Fruit fly (Drosophila melanogaster) whole organism, embryonic: ENCODE measurements around the gene CG2003.

Source experiments
- B-H2 ChIP-seq: fragments of 200-800 bp; sonication (Bioruptor generic); optimal IDR thresholded peaks from 2 replicates; lab custom pipeline; 2018; ENCODE audit warnings: missing biosample characterization, mild to moderate bottlenecking, missing genetic modification characterization
- Bdp1 ChIP-seq: fragments of 200-800 bp; sonication (Bioruptor generic); optimal IDR thresholded peaks from 3 replicates; lab custom pipeline; 2016; ENCODE audit warnings: missing biosample characterization, missing genetic modification characterization
- CG1024 ChIP-seq: fragments of 200-800 bp; sonication (Bioruptor generic); IDR thresholded peaks from 2 replicates; pipeline ENCODE4 v1.3.6; 2022; ENCODE audit warnings: missing biosample characterization, missing genetic modification characterization
- CG10274 ChIP-seq: fragments of 200-800 bp; sonication (Bioruptor generic); optimal IDR thresholded peaks from 3 replicates; lab custom pipeline; 2017; ENCODE audit warnings: missing biosample characterization, mild to moderate bottlenecking, missing genetic modification characterization
- CG10321 ChIP-seq: fragments of 200-800 bp; sonication (Bioruptor generic); IDR thresholded peaks from 2 replicates; pipeline ENCODE4 v1.3.6; 2022; ENCODE audit warnings: missing biosample characterization, missing genetic modification characterization
- CG10366 ChIP-seq: fragments of 200-800 bp; sonication (Bioruptor generic); IDR thresholded peaks from 2 replicates; pipeline ENCODE4 v1.3.6; 2022; ENCODE audit warnings: missing biosample characterization, missing genetic modification characterization
- CG10462 ChIP-seq: fragments of 200-800 bp; sonication (Bioruptor generic); optimal IDR thresholded peaks from 2 replicates; lab custom pipeline; 2016; ENCODE audit warnings: missing biosample characterization, missing genetic modification characterization
- CG11723 ChIP-seq: fragments of 200-800 bp; sonication (Bioruptor generic); optimal IDR thresholded peaks from 2 replicates; lab custom pipeline; 2017; ENCODE audit warnings: missing biosample characterization, mild to moderate bottlenecking, missing genetic modification characterization
- CG14710 ChIP-seq: fragments of 200-800 bp; sonication (Bioruptor generic); optimal IDR thresholded peaks from 3 replicates; lab custom pipeline; 2019; ENCODE audit warnings: missing biosample characterization, mild to moderate bottlenecking, missing genetic modification characterization, moderate library complexity
- CG14860 ChIP-seq: fragments of 200-800 bp; sonication (Bioruptor generic); IDR thresholded peaks from 3 replicates; pipeline ENCODE4 v1.3.6; 2022; ENCODE audit warnings: missing biosample characterization, missing genetic modification characterization; ENCODE audit not compliant: partially characterized antibody
- CG14965 ChIP-seq: fragments of 200-800 bp; sonication (Bioruptor generic); optimal IDR thresholded peaks from 2 replicates; lab custom pipeline; 2016; ENCODE audit warnings: missing biosample characterization, missing genetic modification characterization, borderline replicate concordance
- CG15073 ChIP-seq: fragments of 200-800 bp; sonication (Bioruptor generic); optimal IDR thresholded peaks from 2 replicates; lab custom pipeline; 2016; ENCODE audit warnings: missing biosample characterization, missing genetic modification characterization
- CG15479 ChIP-seq: fragments of 200-800 bp; sonication (Bioruptor generic); optimal IDR thresholded peaks from 3 replicates; lab custom pipeline; 2019; ENCODE audit warnings: missing biosample characterization, mild to moderate bottlenecking, missing genetic modification characterization, moderate library complexity
- CG17912 ChIP-seq: fragments of 200-800 bp; sonication (Bioruptor generic); optimal IDR thresholded peaks from 2 replicates; lab custom pipeline; 2018; ENCODE audit warnings: missing biosample characterization, mild to moderate bottlenecking, missing genetic modification characterization
- CG18011 ChIP-seq: fragments of 200-800 bp; sonication (Bioruptor generic); optimal IDR thresholded peaks from 2 replicates; lab custom pipeline; 2017; ENCODE audit warnings: missing biosample characterization, missing genetic modification characterization, mild to moderate bottlenecking, moderate library complexity, missing genotype
- CG18476 ChIP-seq: fragments of 200-800 bp; sonication (Bioruptor generic); optimal IDR thresholded peaks from 2 replicates; lab custom pipeline; 2016; ENCODE audit warnings: missing biosample characterization, mild to moderate bottlenecking, missing genetic modification characterization
- CG32532 ChIP-seq: fragments of 200-800 bp; sonication (Bioruptor generic); IDR thresholded peaks from 2 replicates; pipeline ENCODE4 v1.3.6; 2022; ENCODE audit warnings: missing biosample characterization, missing genetic modification characterization
- CG3407 ChIP-seq: fragments of 200-800 bp; sonication (Bioruptor generic); optimal IDR thresholded peaks from 2 replicates; lab custom pipeline; 2018; ENCODE audit warnings: missing biosample characterization, mild to moderate bottlenecking, missing genetic modification characterization
- CG6175 ChIP-seq: fragments of 200-800 bp; sonication (Bioruptor generic); IDR thresholded peaks from 3 replicates; pipeline ENCODE4 v1.3.6; 2022; ENCODE audit warnings: missing biosample characterization, missing genetic modification characterization
- CG8089 ChIP-seq: fragments of 200-800 bp; sonication (Bioruptor generic); optimal IDR thresholded peaks from 3 replicates; lab custom pipeline; 2016; ENCODE audit warnings: missing biosample characterization, missing genetic modification characterization
- CG8359 ChIP-seq: fragments of 200-800 bp; sonication (Bioruptor generic); optimal IDR thresholded peaks from 2 replicates; lab custom pipeline; 2017; ENCODE audit warnings: missing biosample characterization, mild to moderate bottlenecking, missing genetic modification characterization, borderline replicate concordance
- Drgx ChIP-seq: fragments of 200-800 bp; sonication (Bioruptor generic); IDR thresholded peaks from 2 replicates; pipeline ENCODE4 v1.3.6; 2022; ENCODE audit warnings: missing biosample characterization, missing genetic modification characterization
- Hr51 ChIP-seq, 2 experiments: fragments of 200-800 bp; sonication (Bioruptor generic); optimal IDR thresholded peaks; 2 replicates in 1 of 2; 3 replicates in 1 of 2; lab custom pipeline; 2016 to 2018; ENCODE audit warnings: missing biosample characterization in 2 of 2, missing genetic modification characterization in 2 of 2, mild to moderate bottlenecking in 1 of 2, moderate library complexity in 1 of 2
- Mad ChIP-seq: fragments of 200-800 bp; sonication (Bioruptor generic); optimal IDR thresholded peaks from 2 replicates; lab custom pipeline; 2016; ENCODE audit warnings: missing biosample characterization, missing genetic modification characterization
- Med ChIP-seq: fragments of 200-800 bp; sonication (Bioruptor generic); peaks from one replicate; lab custom pipeline; 2016; ENCODE audit warnings: missing biosample characterization, missing genetic modification characterization, mild to moderate bottlenecking, inconsistent platforms, moderate library complexity
- Ravus ChIP-seq: fragments of 200-800 bp; sonication (Bioruptor generic); IDR thresholded peaks from 2 replicates; pipeline ENCODE4 v1.3.6; 2022; ENCODE audit warnings: missing biosample characterization, missing genetic modification characterization
- Rx ChIP-seq: fragments of 200-800 bp; sonication (Bioruptor generic); IDR thresholded peaks from 2 replicates; pipeline ENCODE4 v1.3.6; 2022; ENCODE audit warnings: missing biosample characterization, missing genetic modification characterization
- Side ChIP-seq: fragments of 200-800 bp; sonication (Bioruptor generic); optimal IDR thresholded peaks from 2 replicates; lab custom pipeline; 2016; ENCODE audit warnings: missing biosample characterization, missing genetic modification characterization
- Trl ChIP-seq, 3 experiments: fragments of >200 bp in 2 of 3; fragments of 200-800 bp in 1 of 3; sonication (Bioruptor generic) in 1 of 3; optimal IDR thresholded peaks; 2 replicates in 1 of 3; 3 replicates in 2 of 3; lab custom pipeline; 2016 to 2017; ENCODE audit warnings: missing biosample characterization in 1 of 3, missing genetic modification characterization in 1 of 3
- Vsx1 ChIP-seq: fragments of 200-800 bp; sonication (Bioruptor generic); optimal IDR thresholded peaks from 2 replicates; lab custom pipeline; 2017; ENCODE audit warnings: missing biosample characterization, mild to moderate bottlenecking, missing genetic modification characterization, missing genetic modification reagents
- ap ChIP-seq: fragments of 200-800 bp; sonication (Bioruptor generic); IDR thresholded peaks from 2 replicates; pipeline ENCODE4 v1.3.6; 2022; ENCODE audit warnings: missing biosample characterization, missing genetic modification characterization
- ara ChIP-seq: fragments of 200-800 bp; sonication (Bioruptor generic); IDR thresholded peaks from 2 replicates; pipeline ENCODE4 v1.3.6; 2022; ENCODE audit warnings: missing biosample characterization, missing genetic modification characterization
- cg ChIP-seq: fragments of 200-800 bp; sonication (Bioruptor generic); optimal IDR thresholded peaks from 3 replicates; lab custom pipeline; 2019; ENCODE audit warnings: missing biosample characterization, mild to moderate bottlenecking, missing genetic modification characterization, moderate library complexity
- crol ChIP-seq: fragments of 200-800 bp; sonication (Bioruptor generic); IDR thresholded peaks from 2 replicates; pipeline ENCODE4 v1.3.6; 2022; ENCODE audit warnings: missing biosample characterization, missing genetic modification characterization
- ewg ChIP-seq: fragments of 200-800 bp; sonication (Bioruptor generic); optimal IDR thresholded peaks from 3 replicates; lab custom pipeline; 2017; ENCODE audit warnings: mild to moderate bottlenecking, missing biosample characterization, missing genetic modification reagents, missing genetic modification characterization
- fd96Cb ChIP-seq: fragments of 200-800 bp; sonication (Bioruptor generic); optimal IDR thresholded peaks from 2 replicates; lab custom pipeline; 2018; ENCODE audit warnings: missing biosample characterization, mild to moderate bottlenecking, missing genetic modification characterization, moderate library complexity
- gt ChIP-seq: fragments of 200-800 bp; sonication (Bioruptor generic); IDR thresholded peaks from 2 replicates; pipeline ENCODE4 v1.3.6; 2022; ENCODE audit warnings: missing biosample characterization, missing genetic modification characterization
- hb ChIP-seq: fragments of 200-800 bp; sonication (Bioruptor generic); IDR thresholded peaks from 3 replicates; pipeline ENCODE4 v1.3.6; 2022; ENCODE audit warnings: missing biosample characterization, missing genetic modification characterization; ENCODE audit not compliant: partially characterized antibody
- ind ChIP-seq: fragments of 200-800 bp; sonication (Bioruptor generic); optimal IDR thresholded peaks from 3 replicates; lab custom pipeline; 2016; ENCODE audit warnings: missing biosample characterization, missing genetic modification characterization
- odd ChIP-seq: fragments of 200-800 bp; sonication (Bioruptor generic); optimal IDR thresholded peaks from 2 replicates; lab custom pipeline; 2017; ENCODE audit warnings: missing biosample characterization, mild to moderate bottlenecking, missing genetic modification characterization
- pb ChIP-seq: fragments of 200-800 bp; sonication (Bioruptor generic); optimal IDR thresholded peaks from 3 replicates; lab custom pipeline; 2016; ENCODE audit warnings: missing biosample characterization, missing genetic modification characterization
- pita ChIP-seq: fragments of 200-800 bp; sonication (Bioruptor generic); optimal IDR thresholded peaks from 2 replicates; lab custom pipeline; 2017; ENCODE audit warnings: missing biosample characterization, mild to moderate bottlenecking, missing genetic modification characterization
- schlank ChIP-seq: fragments of 200-800 bp; sonication (Bioruptor generic); optimal IDR thresholded peaks from 2 replicates; lab custom pipeline; 2018; ENCODE audit warnings: missing biosample characterization, mild to moderate bottlenecking, missing genetic modification characterization
- scrt ChIP-seq: fragments of 200-800 bp; sonication (Bioruptor generic); optimal IDR thresholded peaks from 2 replicates; lab custom pipeline; 2018; ENCODE audit warnings: missing biosample characterization, mild to moderate bottlenecking, missing genetic modification characterization, moderate library complexity
- sima ChIP-seq: fragments of 200-800 bp; sonication (Bioruptor generic); optimal IDR thresholded peaks from 2 replicates; lab custom pipeline; 2016; ENCODE audit warnings: missing biosample characterization, missing genetic modification characterization
- slp2 ChIP-seq: fragments of 200-800 bp; sonication (Bioruptor generic); optimal IDR thresholded peaks from 2 replicates; lab custom pipeline; 2016; ENCODE audit warnings: missing biosample characterization, missing genetic modification characterization
- sqz ChIP-seq: fragments of 200-800 bp; sonication (Bioruptor generic); optimal IDR thresholded peaks from 3 replicates; lab custom pipeline; 2018; ENCODE audit warnings: missing biosample characterization, mild to moderate bottlenecking, missing genetic modification characterization
- tgo ChIP-seq: fragments of 200-800 bp; sonication (Bioruptor generic); IDR thresholded peaks from 3 replicates; pipeline ENCODE4 v1.3.6; 2022; ENCODE audit warnings: missing biosample characterization, missing genetic modification characterization
- tx ChIP-seq: fragments of 200-800 bp; sonication (Bioruptor generic); optimal IDR thresholded peaks from 2 replicates; lab custom pipeline; 2016; ENCODE audit warnings: missing biosample characterization, missing genetic modification characterization
- wek ChIP-seq: fragments of 200-800 bp; sonication (Bioruptor generic); optimal IDR thresholded peaks from 3 replicates; lab custom pipeline; 2018; ENCODE audit warnings: missing biosample characterization, mild to moderate bottlenecking, missing genetic modification characterization, moderate library complexity

CG2003 gene

dm6 chr3R:31937874-31938617 is 39.9 kb upstream of the CG2003 start (continued):
- TF ChIP-seq Med (GFP tag; lab: Kevin White, UChicago) (peak; percentile 22), CG18011 (GFP tag; lab: Kevin White, UChicago) (no peak), Hr51 (GFP tag; optimal IDR thresholded peaks at IDR 0.05; lab: Kevin White, UChicago) (peak in 1 of 2 experiments; percentile 23), CG11723 (GFP tag; lab: Kevin White, UChicago) (no peak), sqz (GFP tag; lab: Kevin White, UChicago) (peak; percentile 52), schlank (tag; lab: Kevin White, UChicago) (no peak), ap (GFP tag; lab: Robert Waterston, UW) (no peak), cg (GFP tag; lab: Kevin White, UChicago) (peak; percentile 64), Bdp1 (GFP tag; lab: Kevin White, UChicago) (no peak), pita (GFP tag; lab: Kevin White, UChicago) (no peak), CG10274 (GFP tag; lab: Kevin White, UChicago) (no peak), CG32532 (GFP tag; lab: Robert Waterston, UW) (no peak), ind (GFP tag; lab: Kevin White, UChicago) (no peak), Mad (GFP tag; lab: Kevin White, UChicago) (no peak), Ravus (GFP tag; lab: Robert Waterston, UW) (no peak), slp2 (no peak), Side (GFP tag; lab: Kevin White, UChicago) (no peak), fd96Cb (tag; lab: Kevin White, UChicago) (no peak), CG17912 (no peak), Trl (optimal IDR thresholded peaks at IDR 0.05; lab: Kevin White, UChicago) (peak in 1 of 2 experiments; percentile 13), Trl (GFP tag; optimal IDR thresholded peaks at IDR 0.05; lab: Kevin White, UChicago) (no peak), B-H2 (no peak), CG15479 (GFP tag; lab: Kevin White, UChicago) (peak; percentile 7), Drgx (GFP tag; lab: Robert Waterston, UW) (no peak), CG10321 (GFP tag; lab: Robert Waterston, UW) (no peak), ara (GFP tag; lab: Robert Waterston, UW) (no peak), tx (GFP tag; lab: Kevin White, UChicago) (no peak), CG14710 (no peak), CG15073 (GFP tag; lab: Kevin White, UChicago) (no peak), sima (GFP tag; lab: Kevin White, UChicago) (no peak), Vsx1 (no peak), ewg (GFP tag; lab: Kevin White, UChicago) (peak; percentile 36), pb (GFP tag; lab: Kevin White, UChicago) (no peak), scrt (GFP tag; lab: Kevin White, UChicago) (peak; percentile 42), CG8359 (GFP tag; lab: Kevin White, UChicago) (no peak), CG10366 (GFP tag; lab: Robert Waterston, UW) (no peak), CG10462 (GFP tag; lab: Kevin White, UChicago) (no peak), CG3407 (no peak), gt (no peak), CG14965 (GFP tag; lab: Kevin White, UChicago) (no peak), odd (GFP tag; lab: Kevin White, UChicago) (no peak), wek (no peak), crol (no peak), Rx (no peak), tgo (no peak), CG6175 (no peak), CG18476 (no peak), CG8089 (no peak), hb (GFP tag; lab: Robert Waterston, UW) (no peak), CG1024 (GFP tag; lab: Robert Waterston, UW) (no peak), CG14860 (GFP tag; lab: Robert Waterston, UW) (no peak)
